Worm (Caenorhabditis elegans) whole organism, early embryonic: ENCODE data around the gene F59A1.13.
A peak's percentile ranks its signal among the peaks of the same experiment; 100 is the strongest.

Experiments
- B0310.2 ChIP-seq: sonication (generic microtip); optimal IDR thresholded peaks from 2 replicates; lab custom pipeline; 2016; ENCODE audit warnings: mild to moderate bottlenecking, missing genetic modification characterization, missing compliant biosample characterization
- F13C5.2 ChIP-seq: sonication (generic microtip); optimal IDR thresholded peaks from 2 replicates; lab custom pipeline; 2017; ENCODE audit warnings: mild to moderate bottlenecking, missing genetic modification characterization, inconsistent platforms, missing compliant biosample characterization
- aly-1 ChIP-seq: sonication (generic microtip); optimal IDR thresholded peaks from 2 replicates; lab custom pipeline; 2016; ENCODE audit warnings: missing genetic modification characterization, missing compliant biosample characterization
- ama-1 ChIP-seq: fragments of 150-350 bp; optimal IDR thresholded peaks from 2 replicates; lab custom pipeline; 2014
- ceh-13 ChIP-seq: fragments of 200-800 bp; sonication (Bioruptor generic); optimal IDR thresholded peaks from 2 replicates; lab custom pipeline; 2018; ENCODE audit warnings: mild to moderate bottlenecking, missing genetic modification characterization, missing compliant biosample characterization
- ceh-36 ChIP-seq: sonication (generic microtip); optimal IDR thresholded peaks from 2 replicates; lab custom pipeline; 2016; ENCODE audit warnings: missing genetic modification characterization, inconsistent platforms, missing compliant biosample characterization
- ets-7 ChIP-seq: sonication (generic microtip); optimal IDR thresholded peaks from 2 replicates; lab custom pipeline; 2016; ENCODE audit warnings: missing genotype, missing genetic modification characterization, missing compliant biosample characterization
- flt-1 ChIP-seq: fragments of 200-800 bp; sonication (Bioruptor generic); IDR thresholded peaks from 2 replicates; pipeline ENCODE4 v1.3.6; 2022; ENCODE audit warnings: missing genetic modification characterization, missing compliant biosample characterization
- hmbx-1 ChIP-seq: sonication (generic microtip); optimal IDR thresholded peaks from 2 replicates; lab custom pipeline; 2016; ENCODE audit warnings: mild to moderate bottlenecking, missing genetic modification characterization, missing compliant biosample characterization
- hmg-4 ChIP-seq: fragments of 200-800 bp; sonication (Bioruptor generic); optimal IDR thresholded peaks from 2 replicates; lab custom pipeline; 2018; ENCODE audit warnings: mild to moderate bottlenecking, missing genetic modification characterization, missing compliant biosample characterization
- hnd-1 ChIP-seq: sonication (generic microtip); optimal IDR thresholded peaks from 2 replicates; lab custom pipeline; 2016; ENCODE audit warnings: missing genetic modification characterization, missing compliant biosample characterization
- pes-1 ChIP-seq: fragments of 200-800 bp; sonication (Bioruptor generic); IDR thresholded peaks from 2 replicates; pipeline ENCODE4 v1.3.6; 2022; ENCODE audit warnings: missing genetic modification reagents, missing genetic modification characterization, missing compliant biosample characterization
- scrt-1 ChIP-seq: fragments of 200-800 bp; sonication (Bioruptor generic); IDR thresholded peaks from 2 replicates; pipeline ENCODE4 v1.3.6; 2022; ENCODE audit warnings: missing genetic modification characterization, missing compliant biosample characterization
- sea-1 ChIP-seq: fragments of 200-800 bp; sonication (Bioruptor generic); conservative IDR thresholded peaks from 2 replicates; pipeline ENCODE4 v1.3.6; 2022; ENCODE audit warnings: missing genetic modification characterization, missing compliant biosample characterization
- tbx-11 ChIP-seq: fragments of 200-800 bp; sonication (Bioruptor generic); IDR thresholded peaks from 2 replicates; pipeline ENCODE4 v1.3.6; 2022; ENCODE audit warnings: missing genetic modification characterization, missing compliant biosample characterization
- tbx-37 ChIP-seq: fragments of 200-800 bp; sonication (Bioruptor generic); conservative IDR thresholded peaks from 2 replicates; pipeline ENCODE4 v1.3.6; 2022; ENCODE audit warnings: missing genetic modification reagents, missing genetic modification characterization, missing compliant biosample characterization
- tra-4 ChIP-seq: sonication (generic microtip); optimal IDR thresholded peaks from 2 replicates; lab custom pipeline; 2017; ENCODE audit warnings: missing genetic modification characterization, missing compliant biosample characterization

Gene F59A1.13

ce11 chrV:17668531-17668930 lies 22.3 kb downstream of the F59A1.13 start, which contains the start of gene str-89:
str-89 (plus strand) TSS chrV:17668831.
- no peak for TF ChIP-seq hmbx-1

ce11 chrV:17667676-17668075 lies 23.1 kb downstream of the F59A1.13 start, which contains the start of gene F59A1.12:
F59A1.12 (minus strand) TSS chrV:17667776.
- TF ChIP-seq pes-1 (no peak), aly-1 (tag; lab: Kevin White, UChicago) (no peak), F13C5.2 (tag; lab: Kevin White, UChicago) (no peak), hnd-1 (tag; lab: Kevin White, UChicago) (no peak), ets-7 (no peak), tbx-11 (GFP tag; lab: Robert Waterston, UW) (no peak), sea-1 (GFP tag; lab: Robert Waterston, UW) (no peak), flt-1 (no peak), scrt-1 (GFP tag; lab: Robert Waterston, UW) (no peak), tbx-37 (GFP tag; lab: Robert Waterston, UW) (no peak), B0310.2 (tag; lab: Kevin White, UChicago) (no peak), ceh-13 (GFP tag; lab: Kevin White, UChicago) (no peak), hmg-4 (GFP tag; lab: Kevin White, UChicago) (no peak), tra-4 (tag; lab: Kevin White, UChicago) (no peak), ama-1 (no peak), hmbx-1 (no peak), ceh-36 (tag; lab: Kevin White, UChicago) (no peak)

ce11 chrV:17665906-17666305 lies 24.9 kb downstream of the F59A1.13 start, which contains the start of gene F59A1.11:
F59A1.11 (minus strand) TSS chrV:17666006.
- TF ChIP-seq ets-7 (no peak), scrt-1 (GFP tag; lab: Robert Waterston, UW) (no peak), ceh-13 (GFP tag; lab: Kevin White, UChicago) (no peak), B0310.2 (tag; lab: Kevin White, UChicago) (no peak), ceh-36 (tag; lab: Kevin White, UChicago) (no peak), tbx-37 (GFP tag; lab: Robert Waterston, UW) (no peak), sea-1 (GFP tag; lab: Robert Waterston, UW) (no peak), hmg-4 (GFP tag; lab: Kevin White, UChicago) (no peak), hmbx-1 (no peak), flt-1 (no peak), tbx-11 (GFP tag; lab: Robert Waterston, UW) (no peak), ama-1 (no peak), hnd-1 (tag; lab: Kevin White, UChicago) (no peak), aly-1 (tag; lab: Kevin White, UChicago) (no peak), tra-4 (tag; lab: Kevin White, UChicago) (no peak)

- 0 out of 2 replicates have a peak, but pooled peaks have one; percentile 25 for TF ChIP-seq sea-1 (GFP tag; lab: Robert Waterston, UW)
- TF ChIP-seq ets-7: no peak
These were observed 26.5 kb downstream of the F59A1.13 start for ce11 chrV:17664367-17664766.

ce11 chrV:17662260-17662659 lies 28.6 kb downstream of the F59A1.13 start:
- TF ChIP-seq ets-7 (no peak), ceh-36 (tag; lab: Kevin White, UChicago) (no peak), tbx-37 (GFP tag; lab: Robert Waterston, UW) (no peak), flt-1 (no peak), B0310.2 (tag; lab: Kevin White, UChicago) (no peak), aly-1 (tag; lab: Kevin White, UChicago) (no peak), tbx-11 (GFP tag; lab: Robert Waterston, UW) (no peak), pes-1 (no peak), sea-1 (GFP tag; lab: Robert Waterston, UW) (no peak), ceh-13 (GFP tag; lab: Kevin White, UChicago) (no peak), hnd-1 (tag; lab: Kevin White, UChicago) (no peak), scrt-1 (GFP tag; lab: Robert Waterston, UW) (no peak), tra-4 (tag; lab: Kevin White, UChicago) (no peak), hmg-4 (GFP tag; lab: Kevin White, UChicago) (no peak), hmbx-1 (no peak), ama-1 (no peak), F13C5.2 (tag; lab: Kevin White, UChicago) (no peak)

ce11 chrV:17660003-17660402 lies 30.8 kb downstream of the F59A1.13 start, which contains the start of gene dgat-2:
dgat-2 (plus strand) TSS chrV:17660303.
- TF ChIP-seq tbx-37 (GFP tag; lab: Robert Waterston, UW): no peak
- TF ChIP-seq sea-1 (GFP tag; lab: Robert Waterston, UW): no peak
- no peak for TF ChIP-seq ceh-36 (tag; lab: Kevin White, UChicago)
- no peak for TF ChIP-seq ceh-13 (GFP tag; lab: Kevin White, UChicago)
- no peak for TF ChIP-seq hmg-4 (GFP tag; lab: Kevin White, UChicago)
- TF ChIP-seq B0310.2 (tag; lab: Kevin White, UChicago): no peak
- no peak for TF ChIP-seq pes-1
- no peak for TF ChIP-seq ets-7
- TF ChIP-seq tra-4 (tag; lab: Kevin White, UChicago): no peak
- no peak for TF ChIP-seq flt-1
- no peak for TF ChIP-seq hmbx-1
- no peak for TF ChIP-seq scrt-1 (GFP tag; lab: Robert Waterston, UW)
- no peak for TF ChIP-seq F13C5.2 (tag; lab: Kevin White, UChicago)
- no peak for TF ChIP-seq aly-1 (tag; lab: Kevin White, UChicago)
- TF ChIP-seq hnd-1 (tag; lab: Kevin White, UChicago): no peak
- no peak for TF ChIP-seq tbx-11 (GFP tag; lab: Robert Waterston, UW)
- TF ChIP-seq ama-1: no peak

- TF ChIP-seq pes-1 (no peak), B0310.2 (tag; lab: Kevin White, UChicago) (no peak), F13C5.2 (tag; lab: Kevin White, UChicago) (no peak), scrt-1 (GFP tag; lab: Robert Waterston, UW) (no peak), aly-1 (tag; lab: Kevin White, UChicago) (no peak), flt-1 (no peak), tbx-11 (GFP tag; lab: Robert Waterston, UW) (no peak), tbx-37 (GFP tag; lab: Robert Waterston, UW) (no peak), hmg-4 (GFP tag; lab: Kevin White, UChicago) (no peak)
These were observed 31.6 kb downstream of the F59A1.13 start, which contains the start of gene fbxa-108 for ce11 chrV:17659228-17659627. fbxa-108 (minus strand) TSS chrV:17659385.
